Fruit fly (Drosophila melanogaster) ovary, adult (tissue): ENCODE measurements around the gene CG13894.

Experiments
- CG17801 ChIP-seq: fragments of 200-800 bp; optimal IDR thresholded peaks from 2 replicates; lab custom pipeline; 2019; ENCODE audit warnings: missing biosample characterization, mild to moderate bottlenecking, missing genetic modification characterization, moderate library complexity; ENCODE audit not compliant: partially characterized antibody

The CG13894 gene

DNA sequence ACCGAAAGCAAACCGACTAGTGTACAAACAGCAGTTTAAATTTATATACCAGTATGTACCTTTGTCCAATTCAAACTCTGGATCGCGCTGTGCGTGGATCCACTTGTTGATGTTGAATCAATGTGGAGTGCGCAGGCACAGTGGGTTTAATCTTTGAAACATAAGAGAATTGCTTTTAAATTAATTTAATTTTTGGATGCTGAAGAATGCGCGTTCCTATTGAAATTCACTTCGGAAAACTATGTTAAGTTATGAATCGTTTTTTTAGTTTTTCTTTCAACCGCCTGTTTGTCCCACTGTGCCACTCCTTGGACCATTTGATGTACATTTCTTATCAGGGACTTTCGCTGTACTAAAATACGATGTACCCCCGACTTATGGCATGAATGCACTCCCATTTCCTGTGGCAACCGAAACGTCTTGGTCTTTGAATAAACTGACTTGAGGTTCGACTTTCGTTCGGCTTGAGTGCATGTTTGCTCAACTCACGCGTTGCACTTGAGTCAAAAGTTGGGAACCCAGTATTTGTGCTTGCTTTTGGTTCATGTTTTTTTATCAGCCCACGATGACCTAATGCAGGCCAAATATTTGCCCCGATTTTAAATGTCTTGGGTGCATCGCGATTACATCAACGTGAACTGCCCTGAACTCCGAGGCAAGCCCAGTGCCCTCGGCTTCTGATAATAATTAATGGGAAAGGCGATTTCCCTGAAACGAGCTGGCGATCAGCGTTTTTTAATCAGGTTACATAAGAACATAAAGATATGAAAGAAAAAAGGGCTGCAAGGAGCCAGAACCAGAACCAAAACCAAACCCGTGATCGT lies 25.8 kb upstream of the CG13894 start:
- peak; percentile 34 for TF ChIP-seq CG17801 (GFP tag; lab: Kevin White, UChicago)

DNA sequence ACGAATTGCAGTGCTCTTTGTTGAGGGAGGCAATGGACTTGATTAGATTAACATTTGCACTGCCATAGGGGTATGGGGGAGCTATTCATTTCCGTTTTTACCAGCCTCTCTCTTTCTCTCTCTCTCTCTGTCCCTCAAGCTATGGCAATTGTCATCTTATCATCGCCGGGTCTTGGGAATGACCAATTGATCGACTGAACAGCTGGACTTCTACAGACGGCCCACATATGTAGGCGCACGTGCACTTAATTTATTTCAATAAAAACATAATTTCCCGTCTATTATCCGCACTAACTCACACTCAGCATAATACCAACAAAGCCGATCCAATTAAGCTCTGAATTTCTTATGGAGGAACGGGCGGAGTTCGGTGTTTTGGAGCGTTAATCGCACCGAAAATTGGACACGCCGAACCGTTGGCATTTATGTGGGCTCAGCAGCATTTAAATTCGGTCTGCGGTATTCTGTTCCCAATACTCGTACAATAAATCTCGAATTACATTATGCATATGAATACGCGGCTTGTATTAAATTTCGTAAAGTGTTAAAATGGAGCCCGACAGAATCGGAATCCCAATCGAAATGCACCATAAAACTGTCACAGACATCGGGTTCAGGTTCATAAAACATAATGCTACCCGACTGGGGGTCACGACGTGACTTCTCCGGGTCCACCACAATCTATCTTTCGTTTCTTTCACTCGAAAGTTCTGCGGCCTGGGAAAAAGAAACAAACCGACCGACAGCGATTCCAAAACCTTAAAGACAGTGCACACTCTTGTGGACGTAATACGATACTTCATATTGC lies 24.9 kb upstream of the CG13894 start:
- no peak for TF ChIP-seq CG17801 (GFP tag; lab: Kevin White, UChicago)

DNA sequence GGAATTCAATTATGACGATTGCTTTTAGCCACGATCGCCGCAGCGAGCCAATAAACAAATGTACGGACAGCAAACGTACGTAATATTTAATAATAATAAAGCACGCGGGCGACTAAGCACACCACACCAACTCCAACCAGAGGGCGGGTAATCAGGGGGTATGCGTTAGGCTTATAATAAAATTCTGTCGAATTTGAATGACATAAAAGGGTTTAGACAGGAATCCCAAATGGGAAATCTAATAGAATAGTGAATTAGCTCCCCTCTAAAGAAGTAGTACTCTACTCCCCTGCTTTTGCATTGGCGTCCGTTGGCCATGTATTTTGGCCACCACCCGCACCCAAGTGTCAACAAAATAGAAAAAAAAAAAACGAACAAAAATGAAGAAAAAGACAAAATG lies 23.4 kb upstream of the CG13894 start:
- TF ChIP-seq CG17801 (GFP tag; lab: Kevin White, UChicago), result no peak

DNA sequence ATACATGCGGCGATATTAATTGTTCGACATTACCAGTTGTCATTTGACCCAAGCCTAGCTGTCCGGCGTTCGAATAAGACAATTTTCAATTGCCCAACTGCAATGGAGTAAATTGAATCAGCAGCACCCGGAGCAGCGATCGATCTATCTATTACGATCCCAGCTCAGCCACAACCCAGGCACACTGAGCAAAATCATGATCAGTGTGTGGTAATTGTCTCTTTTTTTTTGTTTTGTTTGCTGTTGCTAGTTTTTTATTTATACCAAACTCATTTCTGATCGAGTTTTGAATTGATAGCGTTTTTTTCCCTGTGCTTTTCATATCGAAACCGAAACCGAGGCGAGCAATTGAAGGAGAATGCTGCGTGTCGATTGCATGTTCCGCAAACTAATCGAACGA lies 22.9 kb upstream of the CG13894 start:
- TF ChIP-seq CG17801 (GFP tag; lab: Kevin White, UChicago), result no peak

DNA sequence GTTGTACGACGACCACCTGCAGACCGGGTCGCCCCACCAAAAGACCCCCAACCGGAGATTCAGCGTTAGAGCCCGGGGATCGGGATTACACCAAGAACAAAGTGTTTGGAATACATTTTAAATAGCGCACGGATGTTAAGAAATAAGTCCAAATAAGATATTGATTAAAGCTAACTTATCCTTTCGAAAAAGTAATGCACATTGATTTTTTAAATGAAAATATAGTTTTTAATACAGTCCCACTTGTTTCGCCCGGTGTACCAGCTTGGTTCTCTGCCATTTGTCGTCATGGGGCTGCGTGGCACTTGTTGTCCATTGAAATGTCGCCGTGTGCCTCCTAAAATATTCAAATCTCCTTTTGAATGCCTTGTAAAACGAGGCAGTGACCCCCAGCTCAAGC lies 22.1 kb upstream of the CG13894 start:
- TF ChIP-seq CG17801 (GFP tag; lab: Kevin White, UChicago), result no peak

DNA sequence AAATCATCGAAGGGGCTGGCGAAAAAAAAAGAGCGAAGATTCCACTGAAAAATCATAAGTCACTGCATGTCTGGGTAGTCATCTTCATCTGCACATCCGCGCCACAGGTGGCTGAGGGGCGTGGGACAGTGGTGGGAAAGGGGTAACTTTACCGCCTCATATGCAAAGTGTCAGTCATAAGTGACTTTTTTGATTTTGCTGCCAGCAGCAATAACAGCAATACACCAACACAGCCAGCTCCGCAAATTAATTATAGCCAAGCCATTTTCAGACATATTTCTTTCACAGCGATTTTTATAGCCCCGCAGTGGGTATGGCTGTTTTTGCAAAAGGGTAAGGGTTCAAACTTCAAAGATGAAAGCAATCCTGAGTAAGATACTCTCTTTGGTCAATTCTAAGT lies 19.4 kb upstream of the CG13894 start:
- TF ChIP-seq CG17801 (GFP tag; lab: Kevin White, UChicago), result no peak

DNA sequence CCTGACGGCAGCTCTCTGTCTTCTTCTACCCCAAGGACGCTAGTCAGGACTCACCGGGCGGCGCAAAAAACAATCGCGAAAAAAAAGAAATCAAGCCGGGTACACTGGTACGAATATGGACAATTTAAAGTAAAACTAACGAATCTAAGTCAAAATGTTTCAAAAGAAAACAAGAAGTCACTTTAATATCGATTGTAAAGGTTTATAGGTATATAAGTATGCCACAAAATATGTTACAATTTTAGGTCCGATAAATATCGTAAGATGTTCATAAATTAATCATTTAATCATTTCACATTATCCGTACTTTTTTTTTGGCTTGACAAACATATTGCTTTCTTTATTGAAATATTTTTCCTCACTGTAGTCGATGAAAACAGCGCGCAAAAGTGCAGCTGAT lies 17.1 kb upstream of the CG13894 start:
- TF ChIP-seq CG17801 (GFP tag; lab: Kevin White, UChicago), result no peak

DNA sequence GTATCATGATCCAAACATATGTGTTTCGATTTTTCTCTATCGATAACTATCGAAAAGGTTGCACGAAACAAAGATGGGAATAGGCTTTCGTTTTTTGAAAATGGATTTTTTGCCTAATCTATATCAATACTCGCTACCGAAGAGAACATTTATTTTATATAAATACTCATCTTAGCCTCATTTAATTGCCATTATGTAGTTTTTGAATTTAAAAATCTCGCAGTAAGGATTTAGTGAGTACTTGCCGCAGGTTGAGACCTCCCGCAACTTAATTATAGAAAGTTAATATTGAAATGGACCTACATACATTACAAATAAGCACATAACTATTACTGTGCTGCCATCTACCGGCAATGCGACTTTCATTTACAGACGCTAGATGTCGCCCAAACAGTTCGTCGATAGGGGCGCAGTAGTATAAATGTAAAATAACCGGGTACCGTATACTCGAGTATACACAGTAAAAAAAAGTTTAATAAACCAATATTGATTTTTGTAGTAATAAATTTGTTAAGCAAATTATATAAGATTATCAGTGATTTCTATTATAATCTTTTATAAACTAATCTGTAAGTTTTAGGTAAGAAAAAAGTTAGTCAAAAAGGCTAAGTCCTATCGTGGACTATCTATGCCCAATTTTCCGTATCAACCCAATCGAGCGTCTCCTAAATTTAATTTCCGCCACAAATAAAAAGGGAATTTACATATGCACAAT lies 13.1 kb upstream of the CG13894 start, which contains the start of gene CG13896:
TSS of gene CG13896 (minus strand) at position 12 of the 715 bp plus-strand sequence.
- peak; percentile 65 for TF ChIP-seq CG17801 (GFP tag; lab: Kevin White, UChicago)

DNA sequence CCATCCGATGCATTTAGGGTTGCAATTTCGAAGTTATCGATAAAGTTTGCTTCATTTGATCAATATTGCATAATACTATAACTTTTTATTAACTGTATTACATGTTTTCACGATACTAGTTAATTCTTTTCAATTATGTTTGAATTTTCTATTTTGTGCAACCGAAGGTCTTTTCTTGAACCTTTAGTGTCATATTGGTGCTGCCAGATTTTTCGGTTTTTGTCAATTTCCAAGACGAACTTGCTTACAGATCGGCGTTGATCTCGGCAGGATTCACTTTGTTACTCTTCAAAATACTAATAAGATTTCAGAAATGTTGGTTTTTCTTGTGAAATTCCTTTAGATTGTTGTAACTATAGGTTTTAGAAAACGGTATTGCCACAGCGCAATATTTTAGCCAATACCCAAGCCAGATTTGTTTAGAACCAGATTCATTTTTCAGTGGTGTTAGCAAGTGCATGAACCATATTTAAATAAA lies 11.4 kb upstream of the CG13894 start, which contains the start of gene CkIIalpha-i3:
TSS of gene CkIIalpha-i3 (minus strand) at position 263 of the 478 bp plus-strand sequence.
- TF ChIP-seq CG17801 (GFP tag; lab: Kevin White, UChicago), result no peak

DNA sequence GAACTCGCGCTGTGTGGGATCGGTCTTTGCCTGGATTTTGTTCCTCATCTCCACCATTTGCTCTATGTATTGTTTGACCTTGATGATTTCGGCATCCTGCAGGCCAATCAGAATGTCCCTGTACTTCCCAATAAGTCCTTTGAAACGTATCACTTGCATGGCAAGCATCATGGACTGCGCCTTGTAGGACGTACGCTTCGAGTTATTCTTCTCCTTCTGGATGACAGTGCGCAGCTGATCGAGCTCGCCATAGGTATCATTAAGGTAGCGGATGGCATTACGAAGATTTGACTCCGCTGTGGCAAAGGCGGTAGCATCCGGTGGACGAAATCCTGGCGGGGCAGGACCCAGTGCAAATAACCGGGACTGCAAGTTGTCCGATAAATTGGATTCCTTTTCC lies 10.9 kb upstream of the CG13894 start:
- no peak for TF ChIP-seq CG17801 (GFP tag; lab: Kevin White, UChicago)

DNA sequence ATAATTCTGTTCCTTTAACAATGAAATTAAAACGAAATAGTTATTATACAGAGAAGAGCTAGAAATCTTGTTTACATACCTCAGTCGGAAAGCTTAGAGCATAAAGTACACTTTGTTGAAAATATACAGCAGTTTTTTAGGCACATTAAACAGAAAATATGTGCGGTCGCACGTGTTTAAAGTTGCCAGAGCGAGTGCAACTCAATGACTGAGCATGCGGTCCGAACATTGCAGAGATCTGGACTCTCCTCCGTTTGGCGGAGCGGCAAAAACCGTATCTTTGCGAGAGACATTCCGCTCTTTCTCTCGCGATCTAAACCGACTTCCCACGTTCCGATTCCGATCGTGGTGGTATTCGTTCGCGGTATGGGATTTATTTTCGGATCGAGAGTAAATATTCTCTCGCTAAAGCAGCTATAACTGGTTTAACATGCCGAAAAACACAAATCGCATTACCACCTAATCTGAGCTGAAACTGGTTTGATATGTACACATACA lies 9.1 kb upstream of the CG13894 start, which contains the start of gene CG13895:
TSS of gene CG13895 (minus strand) at position 214 of the 498 bp plus-strand sequence.
- no peak for TF ChIP-seq CG17801 (GFP tag; lab: Kevin White, UChicago)

DNA sequence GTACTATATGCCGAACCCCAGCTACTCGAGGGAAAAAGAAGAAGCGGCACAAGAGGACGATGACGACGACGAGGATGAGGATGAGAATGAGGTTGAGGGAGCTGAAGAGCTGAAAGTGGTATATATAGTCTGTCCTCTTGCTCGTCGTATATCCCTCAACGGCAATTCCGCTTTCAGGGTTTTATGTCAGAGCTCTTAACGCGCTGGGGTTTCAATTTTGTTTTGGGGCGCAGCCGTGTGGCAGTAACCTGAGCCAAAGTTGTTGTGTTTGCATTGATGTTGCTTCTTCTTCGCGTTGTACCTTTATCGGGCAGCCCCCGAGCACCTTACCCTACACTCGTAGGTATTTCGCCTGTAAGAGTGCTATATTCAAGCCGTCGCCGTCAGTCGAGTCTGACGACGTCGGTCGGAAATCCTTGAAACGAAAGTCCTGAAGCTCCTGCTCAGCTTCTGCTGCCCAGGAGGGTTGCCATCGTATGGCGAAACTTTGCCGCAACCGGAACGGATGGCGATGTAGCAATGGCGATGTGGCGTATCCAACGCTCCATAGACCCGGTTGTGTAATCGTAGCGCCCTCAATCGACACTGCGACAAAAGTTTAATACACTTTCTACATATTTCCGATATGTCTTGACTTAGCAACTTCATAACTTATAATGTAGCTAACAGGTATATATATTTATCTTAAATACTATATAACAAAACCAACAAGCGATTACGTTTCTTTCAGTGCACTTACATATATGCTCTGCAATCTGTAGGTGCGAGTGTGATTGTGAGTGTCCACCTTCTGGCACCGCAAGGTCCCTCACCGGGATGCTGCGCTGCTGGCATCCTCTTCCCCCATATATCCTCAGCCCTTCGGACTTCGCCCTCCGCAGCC lies 6.0 kb upstream of the CG13894 start:
- TF ChIP-seq CG17801 (GFP tag; lab: Kevin White, UChicago), result no peak

DNA sequence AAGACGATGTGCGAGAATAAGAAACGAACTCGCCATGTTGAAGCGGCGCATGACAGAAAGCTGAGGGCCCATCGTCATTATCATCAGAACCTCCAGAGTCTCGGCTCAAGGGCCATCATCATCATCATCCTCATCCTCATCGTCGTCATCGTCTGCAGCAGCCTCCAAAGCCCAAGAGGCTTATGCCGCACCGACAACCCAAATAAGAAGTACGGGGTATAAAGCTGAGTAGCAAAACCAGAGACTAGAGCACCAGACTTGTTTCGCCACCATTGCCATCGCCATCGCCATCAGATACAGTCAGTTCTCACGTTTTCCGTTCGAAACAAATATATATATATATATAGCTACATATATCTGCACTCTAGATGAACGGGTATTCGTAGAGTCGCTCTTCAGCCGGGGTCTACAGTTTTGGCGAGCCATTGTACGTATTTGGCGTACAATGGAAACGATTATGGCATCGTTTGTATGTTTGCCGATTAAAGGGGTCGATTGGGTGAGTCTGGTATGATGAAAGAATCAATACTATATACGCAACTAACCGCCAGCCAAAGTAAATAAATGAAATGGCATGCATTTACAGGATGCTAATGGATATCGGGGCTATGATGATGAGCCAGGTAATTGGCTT lies 4.3 kb upstream of the CG13894 start:
- TF ChIP-seq CG17801 (GFP tag; lab: Kevin White, UChicago), result no peak
